Fruit fly (Drosophila melanogaster) Kc167 (cell line): ENCODE measurements around the gene Bx.

Experiments
- Myc ChIP-seq: fragments of >200 bp; optimal IDR thresholded peaks from 2 replicates; lab custom pipeline; 2017; ENCODE audit warnings: missing external identifiers
- Sin3A ChIP-seq: fragments of >200 bp; optimal IDR thresholded peaks from 2 replicates; lab custom pipeline; 2018; ENCODE audit warnings: missing external identifiers
- h ChIP-seq: fragments of >200 bp; optimal IDR thresholded peaks from 3 replicates; lab custom pipeline; 2018; ENCODE audit warnings: missing external identifiers
- insv ChIP-seq: fragments of >200 bp; optimal IDR thresholded peaks from 3 replicates; lab custom pipeline; 2018; ENCODE audit warnings: missing external identifiers
- psq ChIP-seq: fragments of >200 bp; optimal IDR thresholded peaks from 2 replicates; lab custom pipeline; 2017; ENCODE audit warnings: missing external identifiers
- ttk ChIP-seq: sonication (Bioruptor generic); optimal IDR thresholded peaks from 2 replicates; lab custom pipeline; 2017; ENCODE audit warnings: missing external identifiers

The Bx gene

dm6 chrX:18587265-18587664, 72.0 kb downstream of the Bx start:
- TF ChIP-seq Sin3A (lab: Kevin White, UChicago) (no peak), h (lab: Kevin White, UChicago) (no peak), psq (no peak), ttk (lab: Kevin White, UChicago) (no peak), Myc (lab: Kevin White, UChicago) (no peak), insv (lab: Kevin White, UChicago) (no peak)

dm6 chrX:18613434-18613833, 98.2 kb downstream of the Bx start:
- no peak for TF ChIP-seq ttk (lab: Kevin White, UChicago)
- TF ChIP-seq insv (lab: Kevin White, UChicago): no peak
- no peak for TF ChIP-seq psq
- TF ChIP-seq Sin3A (lab: Kevin White, UChicago): no peak
- no peak for TF ChIP-seq Myc (lab: Kevin White, UChicago)
- TF ChIP-seq h (lab: Kevin White, UChicago): no peak

- TF ChIP-seq Myc (lab: Kevin White, UChicago) (no peak), h (lab: Kevin White, UChicago) (no peak), insv (lab: Kevin White, UChicago) (no peak), ttk (lab: Kevin White, UChicago) (no peak), Sin3A (lab: Kevin White, UChicago) (no peak), psq (no peak)
These were observed 102.3 kb downstream of the Bx start, which contains the start of gene CG15040 for dm6 chrX:18617489-18617888. Gene CG15040 (minus strand): TSS chrX:18617589.

dm6 chrX:18618122-18618521, 102.9 kb downstream of the Bx start:
- TF ChIP-seq insv (lab: Kevin White, UChicago): no peak
- no peak for TF ChIP-seq Sin3A (lab: Kevin White, UChicago)
- no peak for TF ChIP-seq psq
- TF ChIP-seq ttk (lab: Kevin White, UChicago): no peak
- no peak for TF ChIP-seq Myc (lab: Kevin White, UChicago)
- no peak for TF ChIP-seq h (lab: Kevin White, UChicago)

dm6 chrX:18621649-18622346, 106.6 kb downstream of the Bx start:
- TF ChIP-seq ttk (lab: Kevin White, UChicago): no peak
- no peak for TF ChIP-seq insv (lab: Kevin White, UChicago)
- TF ChIP-seq h (lab: Kevin White, UChicago): no peak
- no peak for TF ChIP-seq psq
- no peak for TF ChIP-seq Myc (lab: Kevin White, UChicago)
- TF ChIP-seq Sin3A (lab: Kevin White, UChicago): no peak
